Fruit fly (Drosophila melanogaster) whole organism, adult: ENCODE results near the gene CG32119.

Experiments used
- CG1620 ChIP-seq: fragments of 200-800 bp; sonication (Bioruptor generic); optimal IDR thresholded peaks from 2 replicates; lab custom pipeline; 2016; ENCODE audit warnings: missing biosample characterization, missing genetic modification characterization
- CG7045 ChIP-seq: fragments of 200-800 bp; sonication (Bioruptor generic); optimal IDR thresholded peaks from 2 replicates; lab custom pipeline; 2017; ENCODE audit warnings: missing biosample characterization, mild to moderate bottlenecking, missing genetic modification characterization
- Mnt ChIP-seq: fragments of 200-800 bp; sonication (Bioruptor generic); optimal IDR thresholded peaks from 2 replicates; lab custom pipeline; 2016; ENCODE audit warnings: missing biosample characterization, mild to moderate bottlenecking, missing genetic modification characterization
- bab1 ChIP-seq: fragments of 200-800 bp; sonication (Bioruptor generic); optimal IDR thresholded peaks from 3 replicates; lab custom pipeline; 2019; ENCODE audit warnings: missing biosample characterization, mild to moderate bottlenecking, missing genetic modification characterization, moderate library complexity
- kay ChIP-seq: fragments of 200-800 bp; sonication (Bioruptor generic); peaks from one replicate; lab custom pipeline; 2016; ENCODE audit warnings: missing biosample characterization, missing genetic modification characterization, borderline replicate concordance
- pad ChIP-seq: fragments of 200-800 bp; sonication (Bioruptor generic); optimal IDR thresholded peaks from 3 replicates; lab custom pipeline; 2017; ENCODE audit warnings: missing biosample characterization, missing genetic modification characterization, mild to moderate bottlenecking, moderate library complexity, missing genetic modification reagents

- TF ChIP-seq Mnt (GFP tag; lab: Kevin White, UChicago) (no peak), CG7045 (GFP tag; lab: Kevin White, UChicago) (no peak), bab1 (no peak), pad (no peak), CG1620 (GFP tag; lab: Kevin White, UChicago) (no peak), kay (GFP tag; lab: Kevin White, UChicago) (no peak)
Observed at dm6 chr3L:13248602-13249001, at the start of gene CG32119.
